Fruit fly (Drosophila melanogaster) whole organism, embryonic: ENCODE measurements around the gene CG3008.
A peak's percentile ranks its signal among the peaks of the same experiment; 100 is the strongest.

Source experiments
- CG10147 ChIP-seq: fragments of 200-800 bp; sonication (Bioruptor generic); optimal IDR thresholded peaks from 2 replicates; lab custom pipeline; 2019; ENCODE audit warnings: missing biosample characterization, mild to moderate bottlenecking, missing genetic modification characterization, moderate library complexity
- CG1024 ChIP-seq: fragments of 200-800 bp; sonication (Bioruptor generic); IDR thresholded peaks from 2 replicates; pipeline ENCODE4 v1.3.6; 2022; ENCODE audit warnings: missing biosample characterization, missing genetic modification characterization
- CG10979 ChIP-seq: fragments of 200-800 bp; sonication (Bioruptor generic); optimal IDR thresholded peaks from 2 replicates; lab custom pipeline; 2018; ENCODE audit warnings: missing biosample characterization, mild to moderate bottlenecking, missing genetic modification characterization, moderate library complexity
- CG11456 ChIP-seq: fragments of 200-800 bp; sonication (Bioruptor generic); IDR thresholded peaks from 3 replicates; pipeline ENCODE4 v1.3.6; 2022; ENCODE audit warnings: missing biosample characterization, missing genetic modification characterization
- CG11560 ChIP-seq: fragments of 200-800 bp; sonication (Bioruptor generic); IDR thresholded peaks from 3 replicates; pipeline ENCODE4 v1.3.6; 2022; ENCODE audit warnings: missing biosample characterization, missing genetic modification characterization
- CG12659 ChIP-seq: fragments of 200-800 bp; sonication (Bioruptor generic); optimal IDR thresholded peaks from 3 replicates; lab custom pipeline; 2017; ENCODE audit warnings: mild to moderate bottlenecking, missing biosample characterization, missing genetic modification reagents, missing genetic modification characterization
- CG13624 ChIP-seq: fragments of 200-800 bp; sonication (Bioruptor generic); optimal IDR thresholded peaks from 2 replicates; lab custom pipeline; 2016; ENCODE audit warnings: missing biosample characterization, missing genetic modification characterization
- CG15514 ChIP-seq: fragments of 200-800 bp; sonication (Bioruptor generic); optimal IDR thresholded peaks from 3 replicates; lab custom pipeline; 2017; ENCODE audit warnings: missing biosample characterization, missing genetic modification characterization, mild to moderate bottlenecking, moderate library complexity, missing genetic modification reagents
- CG16863 ChIP-seq: fragments of 200-800 bp; sonication (Bioruptor generic); optimal IDR thresholded peaks from 3 replicates; lab custom pipeline; 2016; ENCODE audit warnings: missing biosample characterization, missing genetic modification characterization
- CG17359 ChIP-seq: fragments of 200-800 bp; sonication (Bioruptor generic); optimal IDR thresholded peaks from 3 replicates; lab custom pipeline; 2018; ENCODE audit warnings: missing biosample characterization, mild to moderate bottlenecking, missing genetic modification characterization, moderate library complexity
- CG18764 ChIP-seq: fragments of 200-800 bp; sonication (Bioruptor generic); optimal IDR thresholded peaks from 3 replicates; lab custom pipeline; 2016; ENCODE audit warnings: missing biosample characterization, missing genetic modification characterization
- CG2120 ChIP-seq: fragments of 200-800 bp; sonication (Bioruptor generic); optimal IDR thresholded peaks from 3 replicates; lab custom pipeline; 2016; ENCODE audit warnings: missing biosample characterization, missing genetic modification characterization
- CG2875 ChIP-seq: fragments of 200-800 bp; sonication (Bioruptor generic); optimal IDR thresholded peaks from 2 replicates; lab custom pipeline; 2017; ENCODE audit warnings: missing biosample characterization, mild to moderate bottlenecking, missing genetic modification characterization, missing genetic modification reagents
- CG2889 ChIP-seq: fragments of 200-800 bp; sonication (Bioruptor generic); IDR thresholded peaks from 3 replicates; pipeline ENCODE4 v1.3.6; 2022; ENCODE audit warnings: missing biosample characterization, missing genetic modification characterization
- CG31388 ChIP-seq: fragments of 200-800 bp; sonication (Bioruptor generic); optimal IDR thresholded peaks from 2 replicates; lab custom pipeline; 2016; ENCODE audit warnings: missing biosample characterization, missing genetic modification characterization
- CG33557 ChIP-seq: fragments of 200-800 bp; sonication (Bioruptor generic); optimal IDR thresholded peaks from 2 replicates; lab custom pipeline; 2019; ENCODE audit warnings: missing biosample characterization, mild to moderate bottlenecking, missing genetic modification characterization, moderate library complexity
- CG4424 ChIP-seq: fragments of 200-800 bp; sonication (Bioruptor generic); optimal IDR thresholded peaks from 3 replicates; lab custom pipeline; 2016; ENCODE audit warnings: missing biosample characterization, missing genetic modification characterization
- CG6272 ChIP-seq: fragments of 200-800 bp; sonication (Bioruptor generic); IDR thresholded peaks from 2 replicates; pipeline ENCODE4 v1.3.6; 2022; ENCODE audit warnings: missing biosample characterization, missing genetic modification characterization
- CG7556 ChIP-seq: fragments of 200-800 bp; sonication (Bioruptor generic); optimal IDR thresholded peaks from 2 replicates; lab custom pipeline; 2017; ENCODE audit warnings: missing biosample characterization, mild to moderate bottlenecking, missing genetic modification characterization
- CG9727 ChIP-seq: fragments of 200-800 bp; sonication (Bioruptor generic); optimal IDR thresholded peaks from 3 replicates; lab custom pipeline; 2017; ENCODE audit warnings: missing biosample characterization, mild to moderate bottlenecking, missing genetic modification characterization
- CG9817 ChIP-seq: fragments of 200-800 bp; sonication (Bioruptor generic); optimal IDR thresholded peaks from 2 replicates; lab custom pipeline; 2018; ENCODE audit warnings: missing biosample characterization, mild to moderate bottlenecking, missing genetic modification characterization, moderate library complexity
- Doc2 ChIP-seq: fragments of 200-800 bp; sonication (Bioruptor generic); IDR thresholded peaks from 2 replicates; pipeline ENCODE4 v1.3.6; 2022; ENCODE audit warnings: missing biosample characterization, missing genetic modification characterization
- Doc3 ChIP-seq: fragments of 200-800 bp; sonication (Bioruptor generic); IDR thresholded peaks from 3 replicates; pipeline ENCODE4 v1.3.6; 2022; ENCODE audit warnings: missing biosample characterization, missing genetic modification characterization; ENCODE audit not compliant: partially characterized antibody
- Ets65A ChIP-seq: fragments of 200-800 bp; sonication (Bioruptor generic); peaks from one replicate; lab custom pipeline; 2016; ENCODE audit warnings: missing biosample characterization, missing genetic modification characterization
- Hand ChIP-seq: fragments of 200-800 bp; sonication (Bioruptor generic); optimal IDR thresholded peaks from 2 replicates; lab custom pipeline; 2017; ENCODE audit warnings: mild to moderate bottlenecking, missing biosample characterization, missing genetic modification reagents, missing genetic modification characterization
- Jarid2 ChIP-seq: fragments of 200-800 bp; sonication (Bioruptor generic); optimal IDR thresholded peaks from 3 replicates; lab custom pipeline; 2017; ENCODE audit warnings: mild to moderate bottlenecking, missing biosample characterization, missing genetic modification reagents, missing genetic modification characterization
- Max ChIP-seq: fragments of 200-800 bp; sonication (Bioruptor generic); optimal IDR thresholded peaks from 2 replicates; lab custom pipeline; 2016; ENCODE audit warnings: missing biosample characterization, mild to moderate bottlenecking, missing genetic modification characterization
- Neu2 ChIP-seq: fragments of 200-800 bp; sonication (Bioruptor generic); optimal IDR thresholded peaks from 3 replicates; lab custom pipeline; 2016; ENCODE audit warnings: missing biosample characterization, missing genetic modification characterization, borderline replicate concordance
- Oli ChIP-seq: fragments of 200-800 bp; sonication (Bioruptor generic); optimal IDR thresholded peaks from 2 replicates; lab custom pipeline; 2018; ENCODE audit warnings: missing biosample characterization, mild to moderate bottlenecking, missing genetic modification characterization, moderate library complexity
- Ravus ChIP-seq: fragments of 200-800 bp; sonication (Bioruptor generic); IDR thresholded peaks from 2 replicates; pipeline ENCODE4 v1.3.6; 2022; ENCODE audit warnings: missing biosample characterization, missing genetic modification characterization
- Xbp1 ChIP-seq: fragments of 200-800 bp; sonication (Bioruptor generic); optimal IDR thresholded peaks from 3 replicates; lab custom pipeline; 2016; ENCODE audit warnings: missing biosample characterization, mild to moderate bottlenecking, missing genetic modification characterization
- Xrp1 ChIP-seq: fragments of 200-800 bp; sonication (Bioruptor generic); IDR thresholded peaks from 2 replicates; pipeline ENCODE4 v1.3.6; 2022; ENCODE audit warnings: missing biosample characterization, missing genetic modification characterization
- ase ChIP-seq: fragments of 200-800 bp; sonication (Bioruptor generic); IDR thresholded peaks from 3 replicates; pipeline ENCODE4 v1.3.6; 2022; ENCODE audit warnings: missing biosample characterization, missing genetic modification characterization
- bowl ChIP-seq: fragments of 200-800 bp; sonication (Bioruptor generic); IDR thresholded peaks from 2 replicates; pipeline ENCODE4 v1.3.6; 2022; ENCODE audit warnings: missing biosample characterization, missing genetic modification characterization
- eyg ChIP-seq: fragments of 200-800 bp; sonication (Bioruptor generic); optimal IDR thresholded peaks from 3 replicates; lab custom pipeline; 2016; ENCODE audit warnings: missing biosample characterization, missing genetic modification characterization
- ftz-f1 ChIP-seq: fragments of 200-800 bp; sonication (Bioruptor generic); optimal IDR thresholded peaks from 2 replicates; lab custom pipeline; 2016; ENCODE audit warnings: missing biosample characterization, missing genetic modification characterization
- gcm ChIP-seq: fragments of 200-800 bp; sonication (Bioruptor generic); optimal IDR thresholded peaks from 2 replicates; lab custom pipeline; 2019; ENCODE audit warnings: missing biosample characterization, mild to moderate bottlenecking, missing genetic modification characterization, moderate library complexity
- gcm2 ChIP-seq: fragments of 200-800 bp; sonication (Bioruptor generic); optimal IDR thresholded peaks from 2 replicates; lab custom pipeline; 2016; ENCODE audit warnings: missing biosample characterization, missing genetic modification characterization
- insv ChIP-seq, 2 experiments: fragments of 200-800 bp; sonication (Bioruptor generic); optimal IDR thresholded peaks; 3 replicates each; lab custom pipeline; 2016 to 2018; ENCODE audit warnings: missing biosample characterization in 2 of 2, missing genetic modification characterization in 2 of 2
- lola ChIP-seq, 3 experiments: fragments of >200 bp in 2 of 3; fragments of 200-800 bp in 1 of 3; sonication (Bioruptor generic) in 1 of 3; optimal IDR thresholded peaks; 2 replicates each; lab custom pipeline; 2017 to 2019; ENCODE audit warnings: missing biosample characterization in 3 of 3, missing genetic modification characterization in 3 of 3, mild to moderate bottlenecking in 1 of 3, moderate library complexity in 1 of 3
- ranshi ChIP-seq: fragments of 200-800 bp; sonication (Bioruptor generic); IDR thresholded peaks from 2 replicates; pipeline ENCODE4 v1.3.6; 2022; ENCODE audit warnings: missing biosample characterization, missing genetic modification characterization
- row ChIP-seq: fragments of 200-800 bp; sonication (Bioruptor generic); IDR thresholded peaks from 3 replicates; pipeline ENCODE4 v1.3.6; 2022; ENCODE audit warnings: missing biosample characterization, missing genetic modification characterization
- sima ChIP-seq: fragments of 200-800 bp; sonication (Bioruptor generic); optimal IDR thresholded peaks from 2 replicates; lab custom pipeline; 2016; ENCODE audit warnings: missing biosample characterization, missing genetic modification characterization
- slou ChIP-seq: fragments of 200-800 bp; sonication (Bioruptor generic); optimal IDR thresholded peaks from 3 replicates; lab custom pipeline; 2016; ENCODE audit warnings: missing biosample characterization, missing genetic modification characterization
- sna ChIP-seq: fragments of 200-800 bp; sonication (Bioruptor generic); IDR thresholded peaks from 2 replicates; pipeline ENCODE4 v1.3.6; 2022; ENCODE audit warnings: missing biosample characterization, missing genetic modification characterization; ENCODE audit not compliant: partially characterized antibody
- sr ChIP-seq: fragments of 200-800 bp; sonication (Bioruptor generic); IDR thresholded peaks from 3 replicates; pipeline ENCODE4 v1.3.6; 2022; ENCODE audit warnings: missing biosample characterization, missing genetic modification characterization
- sug ChIP-seq: fragments of 200-800 bp; optimal IDR thresholded peaks from 2 replicates; lab custom pipeline; 2019; ENCODE audit warnings: missing biosample characterization, mild to moderate bottlenecking, missing genetic modification characterization, moderate library complexity
- tio ChIP-seq: fragments of 200-800 bp; sonication (Bioruptor generic); optimal IDR thresholded peaks from 2 replicates; lab custom pipeline; 2017; ENCODE audit warnings: missing biosample characterization, missing genetic modification characterization, inconsistent platforms
- unpg ChIP-seq: fragments of 200-800 bp; sonication (Bioruptor generic); optimal IDR thresholded peaks from 3 replicates; lab custom pipeline; 2018; ENCODE audit warnings: missing biosample characterization, mild to moderate bottlenecking, missing genetic modification characterization, moderate library complexity
- vvl ChIP-seq: fragments of 200-800 bp; sonication (Bioruptor generic); IDR thresholded peaks from 2 replicates; pipeline ENCODE4 v1.3.6; 2022; ENCODE audit warnings: missing biosample characterization, missing genetic modification characterization

Gene CG3008

DNA sequence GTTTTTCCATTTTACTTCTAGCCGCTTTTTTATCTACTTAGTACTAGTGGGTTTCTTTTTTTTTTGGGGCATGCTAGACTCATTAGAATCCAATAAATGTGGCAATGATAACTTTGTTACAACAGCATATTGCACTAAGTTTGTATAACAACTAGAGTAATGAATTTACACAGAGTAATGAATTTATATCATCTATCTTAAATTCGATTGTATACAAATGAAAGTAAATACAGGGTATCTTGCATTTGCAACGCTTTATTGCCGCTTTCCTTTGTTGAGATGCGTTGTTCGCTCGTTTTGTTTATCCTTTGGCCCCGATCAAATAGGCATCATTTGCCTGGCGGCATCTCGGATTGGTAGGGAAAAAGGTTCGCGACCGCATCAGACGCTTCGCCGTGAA lies 28.3 kb upstream of the CG3008 start (continued):
- TF ChIP-seq unpg (GFP tag; lab: Kevin White, UChicago) (peak; percentile 18), CG7556 (GFP tag; lab: Kevin White, UChicago) (peak; percentile 2), CG31388 (no peak), CG2120 (GFP tag; lab: Kevin White, UChicago) (peak; percentile 18), sug (tag; lab: Kevin White, UChicago) (no peak), Ravus (GFP tag; lab: Robert Waterston, UW) (no peak), Xrp1 (GFP tag; lab: Robert Waterston, UW) (peak; percentile 17; the same call in 1 of the 2 replicates), CG17359 (tag; lab: Kevin White, UChicago) (peak; percentile 10), tio (GFP tag; lab: Kevin White, UChicago) (peak; percentile 2), Oli (tag; lab: Kevin White, UChicago) (peak; percentile 6), CG16863 (GFP tag; lab: Kevin White, UChicago) (peak; percentile 5), Max (GFP tag; lab: Kevin White, UChicago) (no peak), CG10979 (tag; lab: Kevin White, UChicago) (no peak), Xbp1 (GFP tag; lab: Kevin White, UChicago) (peak; percentile 24), Ets65A (GFP tag; lab: Kevin White, UChicago) (no peak), Jarid2 (GFP tag; lab: Kevin White, UChicago) (no peak), slou (GFP tag; lab: Kevin White, UChicago) (no peak), CG9727 (GFP tag; lab: Kevin White, UChicago) (no peak), ase (GFP tag; lab: Robert Waterston, UW) (no peak), lola (GFP tag; optimal IDR thresholded peaks at IDR 0.05; lab: Kevin White, UChicago) (no peak), gcm (no peak), vvl (no peak), eyg (GFP tag; lab: Kevin White, UChicago) (no peak)
- TF ChIP-seq, all 482 proteins: peak for 41

DNA sequence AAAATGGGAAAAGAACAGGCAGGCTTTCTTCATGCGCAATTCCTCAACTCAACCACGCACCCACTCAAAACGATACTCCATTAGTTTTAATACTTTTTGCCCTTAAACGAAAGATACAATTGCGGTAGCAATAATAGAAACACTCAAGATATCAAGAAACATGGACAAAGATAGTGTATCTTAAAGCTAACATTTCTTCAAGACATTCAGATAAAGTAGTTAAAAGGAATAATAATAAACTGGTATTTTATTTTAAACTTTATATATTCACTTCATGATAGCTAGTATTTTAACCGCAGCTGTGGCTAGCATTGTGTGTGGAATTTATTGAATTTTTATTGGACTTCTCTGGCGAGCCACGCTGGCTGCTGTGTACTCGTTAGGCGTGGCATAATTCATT lies 27.0 kb upstream of the CG3008 start:
- TF ChIP-seq CG6272 (GFP tag; lab: Robert Waterston, UW) = 0 out of 2 replicates have a peak, but pooled peaks have one; percentile 29
- peak; percentile 62 for TF ChIP-seq Hand (GFP tag; lab: Kevin White, UChicago)
- peak; percentile 9 for TF ChIP-seq CG9817 (tag; lab: Kevin White, UChicago)
- peak; percentile 31; the same call in 1 of the 2 replicates for TF ChIP-seq bowl
- peak; percentile 58 for TF ChIP-seq CG4424 (GFP tag; lab: Kevin White, UChicago)
- peak; percentile 33 for TF ChIP-seq CG18764 (GFP tag; lab: Kevin White, UChicago)
- no peak for TF ChIP-seq Neu2
- TF ChIP-seq Doc2 (GFP tag; lab: Robert Waterston, UW) = no peak
- TF ChIP-seq CG2889 (GFP tag; lab: Robert Waterston, UW) = peak; percentile 41; the same call in 1 of the 3 replicates
- peak; percentile 86 for TF ChIP-seq row
- TF ChIP-seq CG12659 = peak; percentile 48
- no peak for TF ChIP-seq gcm2 (GFP tag; lab: Kevin White, UChicago)
- TF ChIP-seq CG13624 (GFP tag; lab: Kevin White, UChicago) = no peak
- no peak for TF ChIP-seq sna (GFP tag; lab: Robert Waterston, UW)
- no peak for TF ChIP-seq CG33557 (GFP tag; lab: Kevin White, UChicago)
- TF ChIP-seq CG1024 (GFP tag; lab: Robert Waterston, UW) = 0 out of 2 replicates have a peak, but pooled peaks have one; percentile 25
- no peak for TF ChIP-seq ranshi (GFP tag; lab: Robert Waterston, UW)
- peak; percentile 36 for TF ChIP-seq CG15514
- TF ChIP-seq CG10147 = peak; percentile 39
- no peak for TF ChIP-seq sr (GFP tag; lab: Robert Waterston, UW)
- no peak for TF ChIP-seq sima
- TF ChIP-seq insv (GFP tag; optimal IDR thresholded peaks at IDR 0.05; lab: Kevin White, UChicago) = no peak
- TF ChIP-seq CG2875 (GFP tag; lab: Kevin White, UChicago) = peak; percentile 32
- no peak for TF ChIP-seq CG11456
- no peak for TF ChIP-seq ftz-f1 (GFP tag; lab: Kevin White, UChicago)
- TF ChIP-seq Doc3 = no peak
- peak; percentile 63 for TF ChIP-seq tio (GFP tag; lab: Kevin White, UChicago)
- TF ChIP-seq CG11560 (tag; lab: Robert Waterston, UW) = no peak
